Fruit fly (Drosophila melanogaster) whole organism, wandering third instar larva: ENCODE results near the gene CG33258.

Source experiments
- Abd-B ChIP-seq: fragments of >200 bp; optimal IDR thresholded peaks from 2 replicates; lab custom pipeline; 2017; ENCODE audit warnings: missing biosample characterization, missing genetic modification characterization
- CG32264 ChIP-seq: fragments of 200-800 bp; sonication (Bioruptor generic); optimal IDR thresholded peaks from 2 replicates; lab custom pipeline; 2016; ENCODE audit warnings: missing biosample characterization, missing genetic modification characterization
- CG9705 ChIP-seq: fragments of 200-800 bp; sonication (Bioruptor generic); optimal IDR thresholded peaks from 2 replicates; lab custom pipeline; 2018; ENCODE audit warnings: missing biosample characterization, mild to moderate bottlenecking, missing genetic modification characterization
- CrebA ChIP-seq: fragments of 200-800 bp; sonication (Bioruptor generic); optimal IDR thresholded peaks from 2 replicates; lab custom pipeline; 2016; ENCODE audit warnings: missing biosample characterization, mild to moderate bottlenecking, missing genetic modification characterization, borderline replicate concordance
- Dfd ChIP-seq: fragments of >200 bp; optimal IDR thresholded peaks from 2 replicates; lab custom pipeline; 2017; ENCODE audit warnings: missing biosample characterization, missing genetic modification characterization
- Dif ChIP-seq: fragments of 200-275, 200-300 bp; sonication (Bioruptor generic); optimal IDR thresholded peaks from 2 replicates; lab custom pipeline; 2018; ENCODE audit warnings: missing biosample characterization, missing genetic modification characterization; ENCODE audit not compliant: partially characterized antibody
- GATAd ChIP-seq: sonication (Bioruptor generic); optimal IDR thresholded peaks from 2 replicates; lab custom pipeline; 2016; ENCODE audit warnings: missing biosample characterization, missing genetic modification characterization
- HLH106 ChIP-seq: fragments of 200-800 bp; optimal IDR thresholded peaks from 3 replicates; lab custom pipeline; 2019; ENCODE audit warnings: missing biosample characterization, mild to moderate bottlenecking, missing genetic modification characterization, moderate library complexity
- Hnf4 ChIP-seq: fragments of 200-800 bp; sonication (Bioruptor generic); optimal IDR thresholded peaks from 2 replicates; lab custom pipeline; 2016; ENCODE audit warnings: missing biosample characterization, mild to moderate bottlenecking, missing genetic modification characterization
- Hr78 ChIP-seq: fragments of >200 bp; optimal IDR thresholded peaks from 2 replicates; lab custom pipeline; 2017; ENCODE audit warnings: missing biosample characterization, missing genetic modification characterization
- Hr83 ChIP-seq: fragments of 200-300 bp; sonication (Bioruptor generic); optimal IDR thresholded peaks from 2 replicates; lab custom pipeline; 2016; ENCODE audit warnings: missing biosample characterization, mild to moderate bottlenecking, missing genetic modification characterization, moderate library complexity; ENCODE audit not compliant: poor library complexity, severe bottlenecking
- Jra ChIP-seq: sonication (Bioruptor generic); optimal IDR thresholded peaks from 2 replicates; lab custom pipeline; 2016; ENCODE audit warnings: missing biosample characterization, missing genetic modification characterization
- Mio ChIP-seq: sonication (Bioruptor generic); optimal IDR thresholded peaks from 2 replicates; lab custom pipeline; 2016; ENCODE audit warnings: missing biosample characterization, missing genetic modification characterization
- Myc ChIP-seq: fragments of >200 bp; optimal IDR thresholded peaks from 2 replicates; lab custom pipeline; 2017
- N ChIP-seq: fragments of >200 bp; optimal IDR thresholded peaks from 2 replicates; lab custom pipeline; 2018; ENCODE audit warnings: missing biosample characterization, missing external identifiers, missing genetic modification characterization
- OdsH ChIP-seq: fragments of 200-800 bp; sonication (Bioruptor generic); optimal IDR thresholded peaks from 2 replicates; lab custom pipeline; 2016; ENCODE audit warnings: missing biosample characterization, mild to moderate bottlenecking, missing genetic modification characterization
- Rel ChIP-seq, 2 experiments: fragments of 200-800 bp; sonication (Bioruptor generic) in 1 of 2; optimal IDR thresholded peaks; 2 replicates in 1 of 2; 3 replicates in 1 of 2; lab custom pipeline; 2016 to 2019; ENCODE audit warnings: mild to moderate bottlenecking in 2 of 2, missing biosample characterization in 2 of 2, missing genetic modification characterization in 2 of 2, moderate library complexity in 1 of 2
- Sp1 ChIP-seq: fragments of 200-800 bp; sonication (Bioruptor generic); optimal IDR thresholded peaks from 3 replicates; lab custom pipeline; 2019; ENCODE audit warnings: missing biosample characterization, mild to moderate bottlenecking, missing genetic modification characterization, moderate library complexity
- Vsx2 ChIP-seq: fragments of 200-300, 225-300 bp; sonication (Bioruptor generic); optimal IDR thresholded peaks from 2 replicates; lab custom pipeline; 2018; ENCODE audit warnings: missing biosample characterization, missing genetic modification characterization; ENCODE audit not compliant: partially characterized antibody
- br ChIP-seq: fragments of 200-800 bp; sonication (Bioruptor generic); optimal IDR thresholded peaks from 2 replicates; lab custom pipeline; 2016; ENCODE audit warnings: missing biosample characterization, missing genetic modification characterization
- brk ChIP-seq: fragments of 200-800 bp; sonication (Bioruptor generic); optimal IDR thresholded peaks from 2 replicates; lab custom pipeline; 2016; ENCODE audit warnings: missing biosample characterization, mild to moderate bottlenecking, missing genetic modification characterization
- dl ChIP-seq, 2 experiments: fragments of 175-275, 200-275 bp in 1 of 2; fragments of 200-275 bp in 1 of 2; sonication (Bioruptor generic); optimal IDR thresholded peaks; lab custom pipeline; 2018; ENCODE audit warnings: mild to moderate bottlenecking in 2 of 2, missing biosample characterization in 2 of 2, missing genetic modification characterization in 2 of 2, moderate library complexity in 2 of 2; ENCODE audit not compliant: partially characterized antibody in 2 of 2, insufficient read depth in 1 of 2
- dmrt93B ChIP-seq: fragments of 200-800 bp; sonication (Bioruptor generic); optimal IDR thresholded peaks from 2 replicates; lab custom pipeline; 2018; ENCODE audit warnings: missing biosample characterization, mild to moderate bottlenecking, missing genetic modification characterization
- dsf ChIP-seq: sonication (Bioruptor generic); optimal IDR thresholded peaks from 2 replicates; lab custom pipeline; 2016; ENCODE audit warnings: missing biosample characterization, missing genetic modification characterization, borderline replicate concordance
- ey ChIP-seq: fragments of 200-800 bp; sonication (Bioruptor generic); optimal IDR thresholded peaks from 2 replicates; lab custom pipeline; 2016; ENCODE audit warnings: missing biosample characterization, missing genetic modification characterization
- foxo ChIP-seq, 2 experiments: fragments of 200-800 bp; sonication (Bioruptor generic); optimal IDR thresholded peaks; 2 replicates in 1 of 2; 3 replicates in 1 of 2; lab custom pipeline; 2016 to 2017; ENCODE audit warnings: missing biosample characterization in 2 of 2, missing genetic modification characterization in 2 of 2
- fru ChIP-seq: fragments of 200-800 bp; sonication (Bioruptor generic); optimal IDR thresholded peaks from 3 replicates; lab custom pipeline; 2016; ENCODE audit warnings: missing biosample characterization, mild to moderate bottlenecking, missing genetic modification characterization
- h ChIP-seq: fragments of 200-800 bp; sonication (Bioruptor generic); optimal IDR thresholded peaks from 3 replicates; lab custom pipeline; 2016; ENCODE audit warnings: missing biosample characterization, mild to moderate bottlenecking, missing genetic modification characterization
- jim ChIP-seq: fragments of 175-275, 200-325 bp; sonication (Bioruptor generic); optimal IDR thresholded peaks from 2 replicates; lab custom pipeline; 2016; ENCODE audit warnings: missing biosample characterization, mild to moderate bottlenecking, missing genetic modification characterization
- lola ChIP-seq: fragments of >200 bp; optimal IDR thresholded peaks from 2 replicates; lab custom pipeline; 2017; ENCODE audit warnings: missing biosample characterization, missing genetic modification characterization
- pan ChIP-seq: fragments of >200 bp; optimal IDR thresholded peaks from 2 replicates; lab custom pipeline; 2017
- psq ChIP-seq: fragments of 200-800 bp; sonication (Bioruptor generic); optimal IDR thresholded peaks from 3 replicates; lab custom pipeline; 2017; ENCODE audit warnings: missing biosample characterization, mild to moderate bottlenecking, missing genetic modification characterization, moderate library complexity
- rgr ChIP-seq: fragments of 200-800 bp; sonication (Bioruptor generic); optimal IDR thresholded peaks from 3 replicates; lab custom pipeline; 2016; ENCODE audit warnings: missing biosample characterization, mild to moderate bottlenecking, missing genetic modification characterization
- sage ChIP-seq: fragments of 200-800 bp; sonication (Bioruptor generic); optimal IDR thresholded peaks from 2 replicates; lab custom pipeline; 2016; ENCODE audit warnings: missing biosample characterization, mild to moderate bottlenecking, missing genetic modification characterization
- sv ChIP-seq: fragments of 200-800 bp; sonication (Bioruptor generic); optimal IDR thresholded peaks from 3 replicates; lab custom pipeline; 2016; ENCODE audit warnings: missing biosample characterization, missing genetic modification characterization
- tai ChIP-seq: sonication (Bioruptor generic); optimal IDR thresholded peaks from 2 replicates; lab custom pipeline; 2016; ENCODE audit warnings: missing biosample characterization, missing genetic modification characterization
- usp ChIP-seq: fragments of >200 bp; optimal IDR thresholded peaks from 2 replicates; lab custom pipeline; 2017; ENCODE audit warnings: missing biosample characterization, missing genetic modification characterization
- woc ChIP-seq: sonication (Bioruptor generic); optimal IDR thresholded peaks from 2 replicates; lab custom pipeline; 2016; ENCODE audit warnings: missing biosample characterization, mild to moderate bottlenecking, missing genetic modification characterization

CG33258 gene

DNA sequence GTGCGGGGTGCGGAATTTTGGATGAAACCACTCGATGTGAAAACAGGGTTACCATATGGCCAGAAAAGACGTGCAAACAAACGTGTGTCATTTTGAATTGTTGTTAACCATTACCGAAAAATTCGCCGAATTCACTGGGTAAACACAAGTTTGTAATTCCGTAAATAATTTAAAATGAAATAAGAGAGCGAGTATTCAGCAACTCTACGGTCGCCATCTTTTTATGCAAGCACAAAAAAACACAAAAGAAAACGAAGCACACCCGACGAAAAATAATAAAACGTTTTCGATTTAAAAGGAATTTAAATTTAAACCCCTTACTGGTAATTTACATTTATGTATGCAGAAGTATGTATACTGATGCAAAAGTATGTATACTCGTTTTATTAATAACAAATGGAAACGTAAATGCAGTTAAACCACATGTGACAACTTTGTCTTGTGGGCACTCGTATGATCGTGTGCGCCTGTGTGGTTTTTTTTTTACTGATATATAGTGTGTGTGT, 36.5 kb upstream of the CG33258 start:
- peak; percentile 82 for TF ChIP-seq Mio
- TF ChIP-seq h (GFP tag; lab: Kevin White, UChicago): peak; percentile 98
- no peak for TF ChIP-seq Abd-B (GFP tag; lab: Kevin White, UChicago)
- TF ChIP-seq N (GFP tag; lab: Kevin White, UChicago): no peak
- TF ChIP-seq Vsx2 (GFP tag; lab: Kevin White, UChicago): no peak
- TF ChIP-seq Hr78 (GFP tag; lab: Kevin White, UChicago): no peak
- peak; percentile 95 for TF ChIP-seq psq (GFP tag; lab: Kevin White, UChicago)
- peak; percentile 95 for TF ChIP-seq sv (GFP tag; lab: Kevin White, UChicago)
- TF ChIP-seq CG9705 (GFP tag; lab: Kevin White, UChicago): peak; percentile 87
- TF ChIP-seq tai (GFP tag; lab: Kevin White, UChicago): peak; percentile 90
- TF ChIP-seq OdsH: peak; percentile 97
- peak; percentile 88 to 97 for TF ChIP-seq foxo (GFP tag; optimal IDR thresholded peaks at IDR 0.05; lab: Kevin White, UChicago)
- peak; percentile 90 for TF ChIP-seq dsf (GFP tag; lab: Kevin White, UChicago)
- peak; percentile 95 for TF ChIP-seq CG32264 (GFP tag; lab: Kevin White, UChicago)
- TF ChIP-seq br (GFP tag; lab: Kevin White, UChicago): peak; percentile 98
- no peak for TF ChIP-seq pan (lab: Kevin White, UChicago)
- TF ChIP-seq Rel (GFP tag; optimal IDR thresholded peaks at IDR 0.05; lab: Kevin White, UChicago): peak; percentile 94
- peak; percentile 94 for TF ChIP-seq Rel (tag; optimal IDR thresholded peaks at IDR 0.05; lab: Kevin White, UChicago)
- TF ChIP-seq ey: peak; percentile 97
- TF ChIP-seq HLH106: peak; percentile 96
- TF ChIP-seq Dif (GFP tag; lab: Kevin White, UChicago): no peak
- TF ChIP-seq Myc (lab: Kevin White, UChicago): no peak
- TF ChIP-seq dl (GFP tag; optimal IDR thresholded peaks at IDR 0.05; lab: Kevin White, UChicago; ENCODE audit: insufficient read depth in 1 of 2, partially characterized antibody in 2 of 2): no peak
- no peak for TF ChIP-seq Dfd (GFP tag; lab: Kevin White, UChicago)
- peak; percentile 95 for TF ChIP-seq Hnf4
- peak; percentile 91 for TF ChIP-seq Jra
- peak; percentile 96 for TF ChIP-seq CrebA
- peak; percentile 97 for TF ChIP-seq fru (GFP tag; lab: Kevin White, UChicago)
- peak; percentile 99 for TF ChIP-seq woc
- TF ChIP-seq Hr83 (GFP tag; lab: Kevin White, UChicago): peak; percentile 69
- TF ChIP-seq Sp1 (GFP tag; lab: Kevin White, UChicago): peak; percentile 97
- TF ChIP-seq rgr (GFP tag; lab: Kevin White, UChicago): peak; percentile 98
- no peak for TF ChIP-seq usp (GFP tag; lab: Kevin White, UChicago)
- TF ChIP-seq GATAd (GFP tag; lab: Kevin White, UChicago): peak; percentile 50
- peak; percentile 2 for TF ChIP-seq jim (GFP tag; lab: Kevin White, UChicago)
- peak; percentile 94 for TF ChIP-seq sage (GFP tag; lab: Kevin White, UChicago)
- peak; percentile 71 for TF ChIP-seq dmrt93B (GFP tag; lab: Kevin White, UChicago)
- no peak for TF ChIP-seq lola (GFP tag; lab: Kevin White, UChicago)
- TF ChIP-seq brk: peak; percentile 98

DNA sequence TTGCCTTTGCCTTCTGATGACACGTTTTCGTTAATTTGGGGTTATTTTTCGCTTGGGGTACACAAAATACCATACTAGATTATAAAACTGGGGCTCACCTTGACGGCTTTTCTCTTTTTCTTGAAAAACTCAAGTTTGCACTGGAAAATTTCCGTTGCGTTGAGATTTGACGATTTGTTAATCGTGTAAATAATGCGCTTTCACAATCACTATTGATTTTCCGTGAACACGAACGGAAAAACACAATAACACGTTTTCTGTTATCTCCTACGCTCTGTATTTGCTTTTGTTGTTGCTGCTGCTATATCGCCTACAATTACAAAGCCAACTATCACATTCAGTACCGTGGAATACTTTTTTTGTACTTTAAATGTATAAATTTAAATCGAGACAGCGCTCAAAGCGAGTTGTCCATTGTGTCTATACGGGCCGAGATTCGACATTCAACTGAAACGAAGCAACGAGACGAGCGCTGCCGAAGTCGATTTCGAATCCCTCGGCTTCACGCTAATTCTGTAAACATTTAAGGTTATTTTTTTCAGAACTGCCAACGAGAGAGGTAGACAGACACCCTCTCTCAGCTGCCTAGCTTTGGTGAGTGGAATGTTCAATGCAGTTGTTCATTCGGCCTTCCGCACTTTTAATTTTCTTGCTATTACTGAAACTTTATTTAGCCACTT, 35.8 kb upstream of the CG33258 start:
- TF ChIP-seq Mio: no peak
- TF ChIP-seq dmrt93B (GFP tag; lab: Kevin White, UChicago): no peak
- peak; percentile 41 for TF ChIP-seq OdsH
- no peak for TF ChIP-seq fru (GFP tag; lab: Kevin White, UChicago)
- TF ChIP-seq CG32264 (GFP tag; lab: Kevin White, UChicago): no peak
- TF ChIP-seq HLH106: no peak
- no peak for TF ChIP-seq pan (lab: Kevin White, UChicago)
- TF ChIP-seq Hnf4: peak; percentile 43
- no peak for TF ChIP-seq lola (GFP tag; lab: Kevin White, UChicago)
- TF ChIP-seq tai (GFP tag; lab: Kevin White, UChicago): peak; percentile 14
- TF ChIP-seq rgr (GFP tag; lab: Kevin White, UChicago): peak; percentile 54
- peak; percentile 50 for TF ChIP-seq Hr83 (GFP tag; lab: Kevin White, UChicago)
- TF ChIP-seq ey: no peak
- TF ChIP-seq usp (GFP tag; lab: Kevin White, UChicago): no peak
- no peak for TF ChIP-seq Hr78 (GFP tag; lab: Kevin White, UChicago)
- TF ChIP-seq br (GFP tag; lab: Kevin White, UChicago): peak; percentile 37
- peak in 1 of 2 experiments; percentile 5 for TF ChIP-seq foxo (GFP tag; optimal IDR thresholded peaks at IDR 0.05; lab: Kevin White, UChicago)
- no peak for TF ChIP-seq jim (GFP tag; lab: Kevin White, UChicago)
- peak; percentile 45 for TF ChIP-seq Sp1 (GFP tag; lab: Kevin White, UChicago)
- TF ChIP-seq CG9705 (GFP tag; lab: Kevin White, UChicago): no peak
- TF ChIP-seq brk: peak; percentile 60
- no peak for TF ChIP-seq GATAd (GFP tag; lab: Kevin White, UChicago)
- no peak for TF ChIP-seq N (GFP tag; lab: Kevin White, UChicago)
- no peak for TF ChIP-seq psq (GFP tag; lab: Kevin White, UChicago)
- TF ChIP-seq sv (GFP tag; lab: Kevin White, UChicago): no peak
- no peak for TF ChIP-seq Myc (lab: Kevin White, UChicago)
- TF ChIP-seq dl (GFP tag; optimal IDR thresholded peaks at IDR 0.05; lab: Kevin White, UChicago; ENCODE audit: insufficient read depth in 1 of 2, partially characterized antibody in 2 of 2): peak in 1 of 2 experiments; percentile 67
- TF ChIP-seq sage (GFP tag; lab: Kevin White, UChicago): no peak
- TF ChIP-seq Rel (GFP tag; optimal IDR thresholded peaks at IDR 0.05; lab: Kevin White, UChicago): no peak
- TF ChIP-seq Rel (tag; optimal IDR thresholded peaks at IDR 0.05; lab: Kevin White, UChicago): peak; percentile 74
- TF ChIP-seq CrebA: peak; percentile 57
- peak; percentile 85 for TF ChIP-seq Dif (GFP tag; lab: Kevin White, UChicago)
- TF ChIP-seq Vsx2 (GFP tag; lab: Kevin White, UChicago): peak; percentile 90
